Fruit fly (Drosophila melanogaster): Measurements from ENCODE around the gene mRpL13.

The mRpL13 gene

dm6 chr2L:18886904-18887303 is 27.9 kb upstream of the mRpL13 start:
- TF ChIP-seq CG11617 (GFP tag; optimal IDR thresholded peaks at IDR 0.05): no peak
- TF ChIP-seq Crg-1 (GFP tag; optimal IDR thresholded peaks at IDR 0.05): no peak
- no peak for TF ChIP-seq CG12768 (GFP tag; optimal IDR thresholded peaks at IDR 0.05)
- no peak for TF ChIP-seq cic (GFP tag; optimal IDR thresholded peaks at IDR 0.05)
- TF ChIP-seq bab1 (GFP tag; optimal IDR thresholded peaks at IDR 0.05): no peak
- no peak for TF ChIP-seq tj (GFP tag; optimal IDR thresholded peaks at IDR 0.05)
- no peak for TF ChIP-seq Clk (GFP tag; optimal IDR thresholded peaks at IDR 0.05)

- no peak for TF ChIP-seq tj (GFP tag; optimal IDR thresholded peaks at IDR 0.05)
- no peak for TF ChIP-seq CG11617 (GFP tag; optimal IDR thresholded peaks at IDR 0.05)
- no peak for TF ChIP-seq bab1 (GFP tag; optimal IDR thresholded peaks at IDR 0.05)
- TF ChIP-seq CG33017 (tag; optimal IDR thresholded peaks at IDR 0.05): no peak
- TF ChIP-seq kay (GFP tag; ENCODE audit: borderline replicate concordance): no peak
- no peak for TF ChIP-seq pad (GFP tag; optimal IDR thresholded peaks at IDR 0.05)
- no peak for TF ChIP-seq CG12768 (GFP tag; optimal IDR thresholded peaks at IDR 0.05)
- TF ChIP-seq CG7101 (tag; optimal IDR thresholded peaks at IDR 0.05): no peak
- TF ChIP-seq CG14711 (tag; optimal IDR thresholded peaks at IDR 0.05): no peak
- TF ChIP-seq Clk (GFP tag; optimal IDR thresholded peaks at IDR 0.05): no peak
- TF ChIP-seq ovo (GFP tag; optimal IDR thresholded peaks at IDR 0.05): no peak
These were observed 25.7 kb upstream of the mRpL13 start for dm6 chr2L:18884783-18885182.

dm6 chr2L:18882734-18883133 is 23.7 kb upstream of the mRpL13 start:
- TF ChIP-seq kay (GFP tag; ENCODE audit: borderline replicate concordance) (no peak), CG14711 (tag; optimal IDR thresholded peaks at IDR 0.05) (no peak), toe (GFP tag; optimal IDR thresholded peaks at IDR 0.05) (no peak), cnc (optimal IDR thresholded peaks at IDR 0.05) (no peak), Crg-1 (GFP tag; optimal IDR thresholded peaks at IDR 0.05) (no peak), CG7101 (tag; optimal IDR thresholded peaks at IDR 0.05) (no peak)

dm6 chr2L:18881014-18881660 is 22.1 kb upstream of the mRpL13 start, which contains the start of gene tup:
Gene tup (minus strand): TSS chr2L:18881261.
- TF ChIP-seq pad (GFP tag; optimal IDR thresholded peaks at IDR 0.05): peak; percentile 87
- no peak for TF ChIP-seq CG11617 (GFP tag; optimal IDR thresholded peaks at IDR 0.05)
- no peak for TF ChIP-seq cic (GFP tag; optimal IDR thresholded peaks at IDR 0.05)
- no peak for TF ChIP-seq Clk (GFP tag; optimal IDR thresholded peaks at IDR 0.05)
- no peak for TF ChIP-seq CG5204 (GFP tag; optimal IDR thresholded peaks at IDR 0.05)

dm6 chr2L:18878439-18878838 is 19.4 kb upstream of the mRpL13 start:
- TF ChIP-seq pad (GFP tag; optimal IDR thresholded peaks at IDR 0.05) (no peak), tj (GFP tag; optimal IDR thresholded peaks at IDR 0.05) (no peak), CG7045 (GFP tag; optimal IDR thresholded peaks at IDR 0.05) (no peak), CG5204 (GFP tag; optimal IDR thresholded peaks at IDR 0.05) (no peak), ovo (GFP tag; optimal IDR thresholded peaks at IDR 0.05) (no peak), kay (GFP tag; ENCODE audit: borderline replicate concordance) (no peak), cic (GFP tag; optimal IDR thresholded peaks at IDR 0.05) (no peak), CG14711 (tag; optimal IDR thresholded peaks at IDR 0.05) (no peak), Crg-1 (GFP tag; optimal IDR thresholded peaks at IDR 0.05) (no peak), Mnt (GFP tag; optimal IDR thresholded peaks at IDR 0.05) (no peak), CG33017 (tag; optimal IDR thresholded peaks at IDR 0.05) (no peak), bab1 (GFP tag; optimal IDR thresholded peaks at IDR 0.05) (no peak), Hr96 (GFP tag; optimal IDR thresholded peaks at IDR 0.05) (no peak), toe (GFP tag; optimal IDR thresholded peaks at IDR 0.05) (no peak), CG1620 (GFP tag; optimal IDR thresholded peaks at IDR 0.05) (no peak), Clk (GFP tag; optimal IDR thresholded peaks at IDR 0.05) (no peak), cnc (optimal IDR thresholded peaks at IDR 0.05) (no peak), CG12768 (GFP tag; optimal IDR thresholded peaks at IDR 0.05) (no peak)

dm6 chr2L:18875213-18875612 is 16.2 kb upstream of the mRpL13 start:
- no peak for TF ChIP-seq cic (GFP tag; optimal IDR thresholded peaks at IDR 0.05)
- TF ChIP-seq Clk (GFP tag; optimal IDR thresholded peaks at IDR 0.05): no peak
- no peak for TF ChIP-seq CG1620 (GFP tag; optimal IDR thresholded peaks at IDR 0.05)
- TF ChIP-seq Hr96 (GFP tag; optimal IDR thresholded peaks at IDR 0.05): no peak
- TF ChIP-seq CG11617 (GFP tag; optimal IDR thresholded peaks at IDR 0.05): no peak
- no peak for TF ChIP-seq CG7101 (tag; optimal IDR thresholded peaks at IDR 0.05)
- TF ChIP-seq bab1 (GFP tag; optimal IDR thresholded peaks at IDR 0.05): no peak
- no peak for TF ChIP-seq ovo (GFP tag; optimal IDR thresholded peaks at IDR 0.05)
- no peak for TF ChIP-seq CG14711 (tag; optimal IDR thresholded peaks at IDR 0.05)
- no peak for TF ChIP-seq CG5204 (GFP tag; optimal IDR thresholded peaks at IDR 0.05)

dm6 chr2L:18871822-18872221 is 12.8 kb upstream of the mRpL13 start:
- TF ChIP-seq CG7045 (GFP tag; optimal IDR thresholded peaks at IDR 0.05) (no peak), toe (GFP tag; optimal IDR thresholded peaks at IDR 0.05) (no peak), cnc (optimal IDR thresholded peaks at IDR 0.05) (no peak)

- no peak for TF ChIP-seq CG12768 (GFP tag; optimal IDR thresholded peaks at IDR 0.05)
- no peak for TF ChIP-seq toe (GFP tag; optimal IDR thresholded peaks at IDR 0.05)
- TF ChIP-seq cic (GFP tag; optimal IDR thresholded peaks at IDR 0.05): no peak
- TF ChIP-seq Clk (GFP tag; optimal IDR thresholded peaks at IDR 0.05): no peak
- no peak for TF ChIP-seq bab1 (GFP tag; optimal IDR thresholded peaks at IDR 0.05)
- TF ChIP-seq ovo (GFP tag; optimal IDR thresholded peaks at IDR 0.05): no peak
- no peak for TF ChIP-seq CG11617 (GFP tag; optimal IDR thresholded peaks at IDR 0.05)
- no peak for TF ChIP-seq Crg-1 (GFP tag; optimal IDR thresholded peaks at IDR 0.05)
- no peak for TF ChIP-seq CG7101 (tag; optimal IDR thresholded peaks at IDR 0.05)
- TF ChIP-seq Mnt (GFP tag; optimal IDR thresholded peaks at IDR 0.05): no peak
- no peak for TF ChIP-seq Hr96 (GFP tag; optimal IDR thresholded peaks at IDR 0.05)
- no peak for TF ChIP-seq CG33017 (tag; optimal IDR thresholded peaks at IDR 0.05)
- TF ChIP-seq pad (GFP tag; optimal IDR thresholded peaks at IDR 0.05): no peak
- no peak for TF ChIP-seq CG14711 (tag; optimal IDR thresholded peaks at IDR 0.05)
- TF ChIP-seq CG5204 (GFP tag; optimal IDR thresholded peaks at IDR 0.05): no peak
These were observed 8.8 kb upstream of the mRpL13 start for dm6 chr2L:18867815-18868214.

All from whole organism, adult.